Worm (Caenorhabditis elegans) whole organism, L4 larva: ENCODE measurements around the gene nck-1.

Experiments
- D1046.2 ChIP-seq: fragments of 200-800 bp; sonication (Bioruptor generic); IDR thresholded peaks from 2 replicates; pipeline ENCODE4 v1.3.6; 2022; ENCODE audit warnings: missing genetic modification characterization, missing compliant biosample characterization
- F10B5.3 ChIP-seq: sonication (generic microtip); optimal IDR thresholded peaks from 2 replicates; lab custom pipeline; 2016; ENCODE audit warnings: mild to moderate bottlenecking, missing genetic modification characterization, missing compliant biosample characterization
- R02D3.7 ChIP-seq: fragments of 150-350 bp; sonication (generic microtip); optimal IDR thresholded peaks from 3 replicates; lab custom pipeline; 2014; ENCODE audit warnings: missing biosample characterization, missing genetic modification characterization
- Y105C5A.15 ChIP-seq: fragments of 200-800 bp; sonication (Bioruptor generic); IDR thresholded peaks from 2 replicates; pipeline ENCODE4 v1.3.6; 2022; ENCODE audit warnings: missing genetic modification characterization, missing compliant biosample characterization
- arid-1 ChIP-seq: fragments of 200-800 bp; sonication (Bioruptor generic); conservative IDR thresholded peaks from 2 replicates; pipeline ENCODE4 v1.3.6; 2022; ENCODE audit warnings: missing genetic modification reagents, missing genetic modification characterization, missing compliant biosample characterization
- ceh-28 ChIP-seq: fragments of 150-350 bp; optimal IDR thresholded peaks from 2 replicates; lab custom pipeline; 2014; ENCODE audit warnings: missing biosample characterization, missing genetic modification reagents, missing genetic modification characterization
- daf-16 ChIP-seq, 3 experiments: sonication (generic microtip); optimal IDR thresholded peaks; 2 replicates each; lab custom pipeline; 2016 to 2017; ENCODE audit warnings: missing genetic modification characterization in 3 of 3, missing genetic modification reagents in 3 of 3, mild to moderate bottlenecking in 2 of 3, missing compliant biosample characterization in 2 of 3, missing biosample characterization in 1 of 3, moderate library complexity in 1 of 3
- daf-8 ChIP-seq: fragments of 200-800 bp; sonication (Bioruptor generic); IDR thresholded peaks from 2 replicates; pipeline ENCODE4 v1.3.6; 2022; ENCODE audit warnings: missing genetic modification characterization, missing compliant biosample characterization
- dmd-6 ChIP-seq: fragments of 200-800 bp; sonication (Bioruptor generic); IDR thresholded peaks from 2 replicates; pipeline ENCODE4 v1.3.6; 2022; ENCODE audit warnings: missing genetic modification reagents, missing genetic modification characterization, missing compliant biosample characterization
- dmd-8 ChIP-seq: fragments of 200-800 bp; sonication (Bioruptor generic); IDR thresholded peaks from 2 replicates; pipeline ENCODE4 v1.3.6; 2022; ENCODE audit warnings: missing genetic modification characterization, missing compliant biosample characterization
- duxl-1 ChIP-seq: sonication (generic microtip); optimal IDR thresholded peaks from 2 replicates; lab custom pipeline; 2016; ENCODE audit warnings: mild to moderate bottlenecking, missing genetic modification characterization, moderate library complexity, missing compliant biosample characterization; ENCODE audit not compliant: poor library complexity
- egl-27 ChIP-seq: sonication (generic microtip); optimal IDR thresholded peaks from 3 replicates; lab custom pipeline; 2017; ENCODE audit warnings: missing biosample characterization, missing genetic modification reagents, missing genetic modification characterization
- egl-43 ChIP-seq: fragments of 200-800 bp; sonication (Bioruptor generic); IDR thresholded peaks from 2 replicates; pipeline ENCODE4 v1.3.6; 2022; ENCODE audit warnings: missing genetic modification reagents, missing genetic modification characterization, missing compliant biosample characterization
- fkh-10 ChIP-seq: fragments of 150-350 bp; optimal IDR thresholded peaks from 2 replicates; lab custom pipeline; 2014; ENCODE audit warnings: missing biosample characterization, missing genetic modification reagents, missing genetic modification characterization
- fos-1 ChIP-seq: fragments of 150-350 bp; optimal IDR thresholded peaks from 2 replicates; lab custom pipeline; 2014; ENCODE audit warnings: missing biosample characterization, missing genetic modification characterization
- gei-8 ChIP-seq: fragments of 200-800 bp; sonication (Bioruptor generic); optimal IDR thresholded peaks from 2 replicates; lab custom pipeline; 2018; ENCODE audit warnings: mild to moderate bottlenecking, missing genetic modification characterization, missing compliant biosample characterization
- hif-1 ChIP-seq, 2 experiments: sonication (generic microtip); optimal IDR thresholded peaks; 2 replicates each; lab custom pipeline; 2016 to 2017; ENCODE audit warnings: missing compliant biosample characterization in 2 of 2, missing genetic modification characterization in 2 of 2, missing genetic modification reagents in 2 of 2, missing genotype in 2 of 2, mild to moderate bottlenecking in 1 of 2
- hlh-30 ChIP-seq: sonication (generic microtip); optimal IDR thresholded peaks from 2 replicates; lab custom pipeline; 2017; ENCODE audit warnings: antibody characterized with exemption, mild to moderate bottlenecking, missing genetic modification characterization, missing compliant biosample characterization; ENCODE audit not compliant: insufficient read depth
- lin-1 ChIP-seq: fragments of 200-800 bp; sonication (Bioruptor generic); IDR thresholded peaks from 2 replicates; pipeline ENCODE4 v1.3.6; 2022; ENCODE audit warnings: missing genetic modification reagents, missing genetic modification characterization, missing compliant biosample characterization
- lin-13 ChIP-seq: fragments of 150-350 bp; optimal IDR thresholded peaks from 2 replicates; lab custom pipeline; 2014; ENCODE audit warnings: missing biosample characterization, missing genetic modification reagents, missing genetic modification characterization
- lin-15B ChIP-seq: fragments of 150-350 bp; sonication (generic microtip); optimal IDR thresholded peaks from 3 replicates; lab custom pipeline; 2014; ENCODE audit warnings: missing biosample characterization, missing genetic modification characterization
- lin-38 ChIP-seq: fragments of 200-800 bp; sonication (Bioruptor generic); IDR thresholded peaks from 2 replicates; pipeline ENCODE4 v1.3.6; 2022; ENCODE audit warnings: missing genetic modification reagents, missing genetic modification characterization, missing compliant biosample characterization
- lir-3 ChIP-seq: sonication (generic microtip); optimal IDR thresholded peaks from 2 replicates; lab custom pipeline; 2016; ENCODE audit warnings: mild to moderate bottlenecking, missing genetic modification characterization, missing compliant biosample characterization
- madf-9 ChIP-seq: fragments of 200-800 bp; sonication (Bioruptor generic); conservative IDR thresholded peaks from 2 replicates; pipeline ENCODE4 v1.3.6; 2022; ENCODE audit warnings: missing genetic modification reagents, missing genetic modification characterization, missing compliant biosample characterization
- mdt-29 ChIP-seq: fragments of 200-800 bp; sonication (Bioruptor generic); IDR thresholded peaks from 2 replicates; pipeline ENCODE4 v1.3.6; 2022; ENCODE audit warnings: missing genetic modification reagents, missing genetic modification characterization, missing compliant biosample characterization
- mep-1 ChIP-seq: fragments of 150-350 bp; sonication (generic microtip); optimal IDR thresholded peaks from 3 replicates; lab custom pipeline; 2014; ENCODE audit warnings: missing biosample characterization, missing genetic modification characterization
- mes-2 ChIP-seq: sonication (generic microtip); optimal IDR thresholded peaks from 2 replicates; lab custom pipeline; 2016; ENCODE audit warnings: missing genotype, mild to moderate bottlenecking, missing genetic modification characterization, missing compliant biosample characterization; ENCODE audit not compliant: poor library complexity, severe bottlenecking
- mxl-2 ChIP-seq: fragments of 200-800 bp; sonication (Bioruptor generic); conservative IDR thresholded peaks from 2 replicates; pipeline ENCODE4 v1.3.6; 2022; ENCODE audit warnings: missing genetic modification reagents, missing genetic modification characterization, missing compliant biosample characterization
- nhr-102 ChIP-seq: sonication (generic microtip); optimal IDR thresholded peaks from 2 replicates; lab custom pipeline; 2016; ENCODE audit warnings: mild to moderate bottlenecking, missing genetic modification characterization, moderate library complexity, missing compliant biosample characterization
- nhr-11 ChIP-seq: fragments of 150-350 bp; optimal IDR thresholded peaks from 2 replicates; lab custom pipeline; 2014; ENCODE audit warnings: missing biosample characterization, missing genetic modification characterization
- nhr-111 ChIP-seq: fragments of 200-800 bp; sonication (Bioruptor generic); optimal IDR thresholded peaks from 2 replicates; lab custom pipeline; 2018; ENCODE audit warnings: mild to moderate bottlenecking, missing genetic modification characterization, missing compliant biosample characterization
- nhr-237 ChIP-seq: sonication (generic microtip); optimal IDR thresholded peaks from 2 replicates; lab custom pipeline; 2017; ENCODE audit warnings: missing biosample characterization, missing genetic modification characterization
- nhr-25 ChIP-seq: sonication (generic microtip); optimal IDR thresholded peaks from 2 replicates; lab custom pipeline; 2017; ENCODE audit warnings: missing genetic modification characterization, mild to moderate bottlenecking, missing compliant biosample characterization, antibody characterized with exemption, moderate library complexity, borderline replicate concordance; ENCODE audit not compliant: insufficient read depth
- nhr-42 ChIP-seq: fragments of 200-800 bp; sonication (Bioruptor generic); IDR thresholded peaks from 2 replicates; pipeline ENCODE4 v1.3.6; 2022; ENCODE audit warnings: missing genetic modification characterization, missing compliant biosample characterization
- nhr-77 ChIP-seq: fragments of 150-350 bp; optimal IDR thresholded peaks from 2 replicates; lab custom pipeline; 2014; ENCODE audit warnings: missing biosample characterization, missing genetic modification characterization
- pha-4 ChIP-seq, 2 experiments: fragments of 150-350 bp in 1 of 2; fragments of 200-800 bp in 1 of 2; sonication (Bioruptor generic) in 1 of 2; IDR thresholded peaks in 1 of 2; optimal IDR thresholded peaks in 1 of 2; 2 replicates each; pipeline versions ENCODE4 v1.3.6 to Lab custom; 2014 to 2022; ENCODE audit warnings: missing genetic modification characterization in 2 of 2, missing genetic modification reagents in 2 of 2, missing biosample characterization in 1 of 2, missing compliant biosample characterization in 1 of 2
- php-3 ChIP-seq: fragments of 200-800 bp; sonication (Bioruptor generic); IDR thresholded peaks from 2 replicates; pipeline ENCODE4 v1.3.6; 2022; ENCODE audit warnings: missing genetic modification reagents, missing genetic modification characterization, missing compliant biosample characterization
- set-16 ChIP-seq: fragments of 200-800 bp; sonication (Bioruptor generic); IDR thresholded peaks from 2 replicates; pipeline ENCODE4 v1.3.6; 2022; ENCODE audit warnings: missing genetic modification reagents, missing genetic modification characterization, missing compliant biosample characterization
- snpc-1.2 ChIP-seq: fragments of 200-800 bp; sonication (Bioruptor generic); IDR thresholded peaks from 2 replicates; pipeline ENCODE4 v1.3.6; 2022; ENCODE audit warnings: missing genetic modification reagents, missing genetic modification characterization, missing compliant biosample characterization
- spr-1 ChIP-seq: sonication (generic microtip); optimal IDR thresholded peaks from 2 replicates; lab custom pipeline; 2016; ENCODE audit warnings: mild to moderate bottlenecking, missing genetic modification characterization, missing compliant biosample characterization
- tag-97 ChIP-seq: fragments of 200-800 bp; sonication (Bioruptor generic); IDR thresholded peaks from 2 replicates; pipeline ENCODE4 v1.3.6; 2022; ENCODE audit warnings: missing genetic modification characterization, missing compliant biosample characterization
- tra-1 ChIP-seq: fragments of 200-800 bp; sonication (Bioruptor generic); IDR thresholded peaks from 2 replicates; pipeline ENCODE4 v1.3.6; 2022; ENCODE audit warnings: missing genetic modification reagents, missing genetic modification characterization, missing compliant biosample characterization
- unc-62 ChIP-seq, 3 experiments: fragments of 150-350 bp in 1 of 3; sonication (generic microtip); optimal IDR thresholded peaks in 2 of 3; peaks in 1 of 3; 1 replicate in 1 of 3; 2 replicates in 2 of 3; lab custom pipeline; 2014 to 2017; ENCODE audit warnings: missing biosample characterization in 3 of 3, missing genetic modification characterization in 3 of 3, missing genetic modification reagents in 3 of 3, missing genotype in 1 of 3
- zfp-3 ChIP-seq: fragments of 200-800 bp; sonication (Bioruptor generic); conservative IDR thresholded peaks from 2 replicates; pipeline ENCODE4 v1.3.6; 2022; ENCODE audit warnings: missing genetic modification reagents, missing genetic modification characterization, missing compliant biosample characterization
- zip-11 ChIP-seq: fragments of 200-800 bp; sonication (Bioruptor generic); IDR thresholded peaks from 2 replicates; pipeline ENCODE4 v1.3.6; 2022; ENCODE audit warnings: missing genetic modification characterization, missing compliant biosample characterization
- zip-2 ChIP-seq: fragments of 150-350 bp; optimal IDR thresholded peaks from 2 replicates; lab custom pipeline; 2014; ENCODE audit warnings: missing biosample characterization, missing genetic modification characterization
- ztf-11 ChIP-seq: fragments of 150-350 bp; optimal IDR thresholded peaks from 2 replicates; lab custom pipeline; 2014; ENCODE audit warnings: missing biosample characterization, missing genetic modification characterization

Gene nck-1

DNA sequence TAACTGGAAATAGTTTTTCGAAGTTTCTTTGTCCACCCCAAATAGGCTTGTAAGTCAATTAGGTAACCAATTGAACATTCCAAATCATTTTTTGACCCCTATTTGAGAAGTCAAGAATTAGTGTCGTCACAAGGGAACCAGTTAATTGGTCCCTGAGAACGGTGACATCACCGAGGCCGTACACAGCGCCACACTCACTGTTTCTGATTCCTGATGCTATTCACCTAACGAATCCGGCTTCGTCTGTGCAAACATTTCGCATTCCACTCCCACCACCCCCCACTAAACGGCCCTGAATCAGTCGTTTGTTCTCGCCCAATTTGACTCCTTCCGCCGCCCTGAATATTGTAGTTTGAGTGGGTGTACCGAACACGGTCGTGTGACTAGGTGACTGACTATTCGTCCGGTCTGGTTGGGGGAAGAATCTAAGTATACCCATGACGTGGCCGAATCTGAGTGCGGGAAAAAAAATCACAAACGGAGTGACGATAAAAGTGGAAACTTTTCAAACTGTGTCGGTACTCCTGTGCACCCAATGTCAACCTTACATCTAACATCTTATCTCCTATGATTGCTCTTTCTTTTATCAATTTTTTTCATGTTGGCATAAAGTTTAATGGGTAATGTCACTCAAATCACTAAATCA lies 9.0 kb downstream of the nck-1 start (continued):
- TF ChIP-seq mep-1 (tag; lab: Kevin White, UChicago) (no peak), nhr-25 (peak; percentile 46), daf-8 (no peak), lin-13 (GFP tag; lab: Kevin White, UChicago) (no peak), daf-16 (GFP tag; optimal IDR thresholded peaks at IDR 0.05; lab: Kevin White, UChicago) (no peak), daf-16 (tag; optimal IDR thresholded peaks at IDR 0.05; lab: Kevin White, UChicago) (peak; percentile 50), duxl-1 (peak; percentile 10), pha-4 (GFP tag; IDR thresholded peaks at IDR 0.05; lab: Robert Waterston, UW) (no peak), pha-4 (tag; optimal IDR thresholded peaks at IDR 0.05; lab: Kevin White, UChicago) (no peak), zip-2 (tag; lab: Kevin White, UChicago) (no peak), mdt-29 (GFP tag; lab: Robert Waterston, UW) (peak; percentile 27; the same call in 1 of the 2 replicates), set-16 (GFP tag; lab: Robert Waterston, UW) (peak; percentile 14; the same call in 1 of the 2 replicates), tag-97 (GFP tag; lab: Robert Waterston, UW) (no peak), D1046.2 (GFP tag; lab: Robert Waterston, UW) (no peak), egl-43 (0 out of 2 replicates have a peak, but pooled peaks have one; percentile 52), arid-1 (0 out of 2 replicates have a peak, but pooled peaks have one; percentile 16), spr-1 (tag; lab: Kevin White, UChicago) (no peak), R02D3.7 (no peak), mxl-2 (GFP tag; lab: Robert Waterston, UW) (no peak), dmd-8 (no peak), nhr-42 (no peak), zip-11 (GFP tag; lab: Robert Waterston, UW) (no peak), lir-3 (no peak), zfp-3 (no peak; the same call in 1 of the 2 replicates), hlh-30 (tag; lab: Kevin White, UChicago) (peak; percentile 80), hif-1 (tag; optimal IDR thresholded peaks at IDR 0.05; lab: Kevin White, UChicago) (peak in 1 of 2 experiments; percentile 11), nhr-102 (tag; lab: Kevin White, UChicago) (no peak), nhr-111 (GFP tag; lab: Kevin White, UChicago) (no peak), dmd-6 (peak; percentile 87), madf-9 (GFP tag; lab: Robert Waterston, UW) (no peak), gei-8 (GFP tag; lab: Kevin White, UChicago) (no peak), lin-15B (no peak), nhr-77 (tag; lab: Kevin White, UChicago) (no peak), php-3 (GFP tag; lab: Robert Waterston, UW) (peak; percentile 57; the same call in 1 of the 2 replicates), unc-62 (GFP tag; optimal IDR thresholded peaks at IDR 0.05 in 1 of 2; lab: Kevin White, UChicago) (peak in 1 of 2 experiments; percentile 48), unc-62 (tag; optimal IDR thresholded peaks at IDR 0.05; lab: Kevin White, UChicago) (no peak), fos-1 (tag; lab: Kevin White, UChicago) (no peak), lin-1 (peak; percentile 14; the same call in 1 of the 2 replicates), ceh-28 (no peak), egl-27 (tag; lab: Kevin White, UChicago) (no peak), lin-38 (GFP tag; lab: Robert Waterston, UW) (no peak), ztf-11 (tag; lab: Kevin White, UChicago) (no peak), nhr-11 (tag; lab: Kevin White, UChicago) (peak; percentile 28), F10B5.3 (tag; lab: Kevin White, UChicago) (no peak), tra-1 (GFP tag; lab: Robert Waterston, UW) (peak; percentile 6; the same call in 1 of the 2 replicates), nhr-237 (tag; lab: Kevin White, UChicago) (no peak), snpc-1.2 (GFP tag; lab: Robert Waterston, UW) (0 out of 2 replicates have a peak, but pooled peaks have one; percentile 12), mes-2 (tag; lab: Kevin White, UChicago) (no peak), Y105C5A.15 (no peak), fkh-10 (no peak)
